Worm (Caenorhabditis elegans): ENCODE results near the gene pqn-68.

The pqn-68 gene

DNA sequence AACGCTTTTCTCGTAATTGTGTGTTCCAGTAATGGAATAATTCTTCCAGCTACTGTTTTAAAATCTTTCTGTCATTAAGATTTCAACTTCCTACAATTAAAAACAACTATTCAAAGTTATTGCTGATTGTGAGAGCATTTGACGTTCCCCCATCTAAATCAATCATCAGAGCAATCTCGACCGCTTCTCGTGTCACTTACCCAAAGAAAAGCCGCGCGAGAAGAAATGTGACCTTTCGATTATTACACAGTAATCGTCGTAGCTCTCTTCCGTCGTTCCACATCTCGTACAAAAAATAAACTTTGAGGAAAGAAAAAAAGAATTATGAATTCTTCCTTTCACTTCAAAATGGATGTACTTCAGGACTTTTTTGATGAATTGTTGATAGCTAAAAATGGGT lies 45.0 kb upstream of the pqn-68 start:
- no peak for TF ChIP-seq nhr-2 (tag; optimal IDR thresholded peaks at IDR 0.05)
- peak; percentile 43 for TF ChIP-seq hlh-1 (tag; optimal IDR thresholded peaks at IDR 0.05)
- TF ChIP-seq unc-62 (GFP tag; optimal IDR thresholded peaks at IDR 0.05): peak; percentile 79

DNA sequence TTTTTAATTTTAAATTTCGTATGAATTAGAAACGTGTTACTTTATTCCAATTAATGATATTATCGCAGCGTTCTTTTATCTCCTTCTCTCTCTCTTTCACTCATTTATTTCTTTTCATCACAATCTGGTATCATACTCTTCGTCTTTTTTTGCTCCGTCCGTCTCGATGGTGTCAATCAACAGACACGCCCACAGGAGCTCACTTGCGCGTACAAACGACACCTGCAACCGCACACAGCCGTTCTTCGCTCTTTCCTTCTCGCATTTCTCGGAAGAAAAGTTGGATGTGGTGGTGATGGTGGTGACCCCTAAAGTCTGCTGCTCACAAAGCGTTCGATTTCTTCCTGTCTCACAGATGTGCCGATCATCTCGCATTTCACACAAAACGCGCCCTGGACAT lies 43.8 kb upstream of the pqn-68 start:
- TF ChIP-seq unc-120 (tag; optimal IDR thresholded peaks at IDR 0.05; ENCODE audit: poor library complexity, severe bottlenecking): no peak
- peak; percentile 89 for TF ChIP-seq hlh-1 (tag; optimal IDR thresholded peaks at IDR 0.05)

- TF ChIP-seq snpc-4 (tag; optimal IDR thresholded peaks at IDR 0.05): no peak
- no peak for TF ChIP-seq mls-2 (tag; optimal IDR thresholded peaks at IDR 0.05)
- no peak for TF ChIP-seq ztf-11 (tag; optimal IDR thresholded peaks at IDR 0.05)
- TF ChIP-seq sem-2 (GFP tag; optimal IDR thresholded peaks at IDR 0.05): no peak
- TF ChIP-seq nhr-28 (tag; optimal IDR thresholded peaks at IDR 0.05): no peak
- no peak for TF ChIP-seq unc-62 (GFP tag; optimal IDR thresholded peaks at IDR 0.05)
- TF ChIP-seq lsy-2 (tag; optimal IDR thresholded peaks at IDR 0.05): no peak
- no peak for TF ChIP-seq unc-39 (tag; optimal IDR thresholded peaks at IDR 0.05)
- TF ChIP-seq mep-1 (tag; optimal IDR thresholded peaks at IDR 0.05): no peak
- no peak for TF ChIP-seq ceh-83 (GFP tag; optimal IDR thresholded peaks at IDR 0.05)
- TF ChIP-seq tbx-8 (GFP tag; optimal IDR thresholded peaks at IDR 0.05): no peak
- no peak for TF ChIP-seq elt-1 (tag; optimal IDR thresholded peaks at IDR 0.05; ENCODE audit: borderline replicate concordance, insufficient read depth)
- no peak for TF ChIP-seq sptf-1 (tag; optimal IDR thresholded peaks at IDR 0.05)
- TF ChIP-seq ceh-39 (tag; optimal IDR thresholded peaks at IDR 0.05): no peak
- TF ChIP-seq hlh-1 (tag; optimal IDR thresholded peaks at IDR 0.05): no peak
- no peak for TF ChIP-seq lin-13 (tag; optimal IDR thresholded peaks at IDR 0.05)
- no peak for TF ChIP-seq cnd-1 (tag; optimal IDR thresholded peaks at IDR 0.05)
- no peak for TF ChIP-seq nhr-12 (tag; optimal IDR thresholded peaks at IDR 0.05)
These were observed 42.8 kb upstream of the pqn-68 start, which contains the start of gene nid-1 for ce11 chrV:12909544-12910157. Gene nid-1 (plus strand): TSS chrV:12910107.

ce11 chrV:12919705-12920104 lies 32.7 kb upstream of the pqn-68 start, which contains the start of gene lipl-1:
Gene lipl-1 (plus strand): TSS chrV:12919986.
- TF ChIP-seq zip-8 (tag; optimal IDR thresholded peaks at IDR 0.05) (no peak), bed-3 (GFP tag; optimal IDR thresholded peaks at IDR 0.05) (no peak), elt-1 (tag; optimal IDR thresholded peaks at IDR 0.05; ENCODE audit: borderline replicate concordance, insufficient read depth) (no peak), nhr-2 (tag; optimal IDR thresholded peaks at IDR 0.05) (no peak), pha-4 (tag; optimal IDR thresholded peaks at IDR 0.05) (no peak), nhr-28 (tag; optimal IDR thresholded peaks at IDR 0.05) (no peak), unc-62 (GFP tag; optimal IDR thresholded peaks at IDR 0.05) (no peak), blmp-1 (tag; optimal IDR thresholded peaks at IDR 0.05) (no peak), ham-2 (GFP tag; optimal IDR thresholded peaks at IDR 0.05) (no peak), nhr-237 (tag; optimal IDR thresholded peaks at IDR 0.05) (no peak), mab-5 (tag; optimal IDR thresholded peaks at IDR 0.05) (no peak), drap-1 (GFP tag; optimal IDR thresholded peaks at IDR 0.05) (no peak), sptf-1 (tag; optimal IDR thresholded peaks at IDR 0.05) (no peak), M03D4.4 (tag; optimal IDR thresholded peaks at IDR 0.05) (no peak), lin-32 (GFP tag; optimal IDR thresholded peaks at IDR 0.05) (no peak), elt-3 (tag; optimal IDR thresholded peaks at IDR 0.05) (no peak), sem-2 (GFP tag; optimal IDR thresholded peaks at IDR 0.05) (no peak), flh-1 (GFP tag; optimal IDR thresholded peaks at IDR 0.05) (no peak), ces-1 (GFP tag; optimal IDR thresholded peaks at IDR 0.05) (no peak)

DNA sequence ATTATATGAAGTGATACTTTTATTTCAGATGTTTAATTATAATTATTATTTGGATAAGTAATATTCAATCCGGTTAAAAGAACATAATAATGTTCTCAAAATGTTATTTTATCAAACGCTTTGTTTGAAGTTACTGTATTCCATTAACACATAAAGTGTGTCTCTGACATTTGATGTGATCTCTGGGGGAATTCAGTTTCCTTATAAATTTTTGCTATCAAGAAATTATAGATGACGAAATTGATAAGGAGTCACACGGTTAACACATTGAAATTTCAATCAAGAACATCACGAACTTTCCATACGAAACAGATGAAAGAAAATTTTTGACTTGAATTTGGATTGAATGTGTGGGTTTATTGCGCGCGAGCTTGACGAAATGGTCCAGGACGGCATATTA lies 30.8 kb upstream of the pqn-68 start:
- TF ChIP-seq snpc-4 (tag; optimal IDR thresholded peaks at IDR 0.05) (no peak), lsy-2 (tag; optimal IDR thresholded peaks at IDR 0.05) (no peak), ces-1 (GFP tag; optimal IDR thresholded peaks at IDR 0.05) (no peak), ztf-11 (tag; optimal IDR thresholded peaks at IDR 0.05) (no peak), blmp-1 (tag; optimal IDR thresholded peaks at IDR 0.05) (no peak), nhr-76 (tag; optimal IDR thresholded peaks at IDR 0.05) (no peak), mep-1 (tag; optimal IDR thresholded peaks at IDR 0.05) (no peak), ceh-39 (tag; optimal IDR thresholded peaks at IDR 0.05) (no peak), ham-2 (GFP tag; optimal IDR thresholded peaks at IDR 0.05) (no peak), hlh-1 (tag; optimal IDR thresholded peaks at IDR 0.05) (no peak), ceh-83 (GFP tag; optimal IDR thresholded peaks at IDR 0.05) (no peak), sem-2 (GFP tag; optimal IDR thresholded peaks at IDR 0.05) (no peak), ceh-43 (GFP tag; optimal IDR thresholded peaks at IDR 0.05) (no peak), tbx-8 (GFP tag; optimal IDR thresholded peaks at IDR 0.05) (no peak)
